Fruit fly (Drosophila melanogaster) S2 (cell line): ENCODE measurements around the gene side-II.

Source experiments
- CG8478 ChIP-seq: fragments of >200 bp; optimal IDR thresholded peaks from 2 replicates; lab custom pipeline; 2018
- CTCF ChIP-seq, 2 experiments: fragments of >200 bp; optimal IDR thresholded peaks; 2 replicates each; lab custom pipeline; 2018

Gene side-II

DNA sequence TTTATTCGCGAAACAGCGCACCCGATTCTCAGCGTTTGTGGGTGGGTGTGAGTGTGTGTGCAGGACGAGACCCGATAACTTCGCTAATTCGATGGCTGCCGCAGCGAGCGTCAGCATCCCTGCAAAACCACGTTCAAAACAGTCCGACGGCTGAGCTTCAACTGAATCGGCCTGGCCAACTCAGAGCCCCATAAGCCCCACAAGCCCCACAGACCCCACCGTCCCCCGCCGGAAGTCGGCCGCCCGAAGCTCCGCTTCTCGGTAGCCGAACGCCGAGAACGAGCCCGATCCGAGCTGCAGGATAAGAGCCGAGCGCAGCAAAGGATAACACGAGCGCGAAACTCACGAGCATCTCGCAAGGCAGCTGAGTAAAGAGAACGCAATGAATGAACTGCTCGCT lies at the start of gene side-II:
Gene side-II (minus strand): TSS at position 168 of the 400 bp plus-strand sequence.
- no peak for TF ChIP-seq CTCF (optimal IDR thresholded peaks at IDR 0.05; lab: Kevin White, UChicago)

DNA sequence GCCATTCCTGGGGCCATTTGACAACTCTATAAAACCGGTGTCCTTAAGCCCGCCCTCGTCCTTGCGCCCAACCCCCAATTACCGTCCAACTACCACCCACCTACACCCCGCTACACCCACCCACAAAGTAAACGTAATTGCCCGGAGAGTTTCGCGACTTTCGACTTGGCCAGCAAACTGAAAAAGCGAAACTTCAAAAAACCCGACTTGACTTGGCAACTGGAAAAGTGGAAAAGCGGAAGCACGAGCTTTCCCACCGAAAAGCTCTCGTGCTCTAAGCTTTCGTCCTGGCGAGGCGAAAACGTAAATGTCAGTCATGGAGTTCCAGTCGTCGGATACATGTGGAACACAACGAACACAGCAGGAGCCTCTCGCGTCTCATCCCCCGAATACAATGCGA lies 43.9 kb upstream of the side-II start, which contains the start of gene GABA-B-R1:
Gene GABA-B-R1 (plus strand): TSS at position 301 of the 400 bp plus-strand sequence.
- TF ChIP-seq CG8478 (lab: Kevin White, UChicago) (no peak), CTCF (optimal IDR thresholded peaks at IDR 0.05; lab: Kevin White, UChicago) (no peak)

DNA sequence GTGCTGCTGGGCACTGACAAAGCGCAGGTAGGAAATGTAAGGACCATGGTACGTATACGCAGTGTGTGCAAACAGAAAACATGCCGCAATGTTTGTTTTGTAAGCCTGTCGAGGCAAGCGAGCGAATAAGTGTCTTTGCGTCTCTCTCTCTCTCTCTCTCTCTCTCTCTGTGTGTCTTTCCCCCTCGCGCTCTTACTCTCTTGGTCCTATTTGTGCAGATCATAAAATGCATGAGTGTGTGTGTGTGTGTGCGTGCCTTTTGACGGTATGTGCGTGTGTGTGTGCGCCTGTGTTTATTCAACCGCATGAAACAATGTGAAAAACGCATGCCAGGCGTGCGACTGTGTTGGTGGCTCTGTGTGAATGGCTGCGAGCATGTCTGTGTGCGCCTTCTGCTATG lies 41.4 kb upstream of the side-II start:
- TF ChIP-seq CG8478 (lab: Kevin White, UChicago) (no peak), CTCF (optimal IDR thresholded peaks at IDR 0.05; lab: Kevin White, UChicago) (no peak)

DNA sequence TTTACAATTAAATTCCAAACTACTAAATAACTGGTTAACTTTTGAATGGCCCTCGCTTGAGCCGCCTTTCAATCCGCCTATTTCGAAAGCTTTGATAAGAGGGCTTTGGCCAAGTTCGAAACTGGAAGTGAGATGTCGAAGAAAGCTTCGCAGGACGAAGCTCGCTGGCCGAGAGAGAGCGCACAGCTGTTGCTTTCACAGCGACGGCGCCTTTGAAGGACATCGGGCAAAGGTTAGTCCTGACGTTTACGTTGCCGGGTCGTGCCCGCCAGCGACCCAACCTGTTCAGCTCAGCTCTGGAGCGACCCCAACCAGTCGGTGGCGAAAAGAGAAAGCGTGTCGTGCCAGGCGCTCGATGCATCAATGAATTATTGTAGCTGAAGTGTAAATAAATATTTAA lies 39.7 kb upstream of the side-II start:
- TF ChIP-seq CG8478 (lab: Kevin White, UChicago) (no peak), CTCF (optimal IDR thresholded peaks at IDR 0.05; lab: Kevin White, UChicago) (no peak)

DNA sequence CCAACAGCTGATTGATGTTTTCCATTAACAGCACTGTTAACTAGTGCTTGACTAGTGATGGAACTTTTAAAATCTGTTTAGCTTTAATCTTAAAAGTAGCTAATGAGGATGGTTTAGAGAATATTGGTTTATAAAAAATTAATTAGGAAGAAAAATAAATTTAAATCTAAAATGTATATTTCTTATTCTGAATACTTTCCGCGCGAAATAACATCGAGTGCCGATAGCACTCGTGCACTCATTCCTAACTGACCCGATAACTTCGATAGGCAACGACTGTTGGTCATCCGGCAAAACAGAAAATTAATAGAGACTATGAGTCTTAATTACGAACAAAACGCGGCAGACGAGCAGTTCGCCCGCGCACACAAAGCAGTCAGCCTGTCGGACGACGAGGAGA lies 37.6 kb upstream of the side-II start, which contains the start of the genes THG and Rnmt:
Gene THG (minus strand): TSS at position 22 of the 400 bp plus-strand sequence.
Gene Rnmt (plus strand): TSS at position 237 of the 400 bp plus-strand sequence.
- TF ChIP-seq CTCF (optimal IDR thresholded peaks at IDR 0.05; lab: Kevin White, UChicago), result no peak
- no peak for TF ChIP-seq CG8478 (lab: Kevin White, UChicago)

DNA sequence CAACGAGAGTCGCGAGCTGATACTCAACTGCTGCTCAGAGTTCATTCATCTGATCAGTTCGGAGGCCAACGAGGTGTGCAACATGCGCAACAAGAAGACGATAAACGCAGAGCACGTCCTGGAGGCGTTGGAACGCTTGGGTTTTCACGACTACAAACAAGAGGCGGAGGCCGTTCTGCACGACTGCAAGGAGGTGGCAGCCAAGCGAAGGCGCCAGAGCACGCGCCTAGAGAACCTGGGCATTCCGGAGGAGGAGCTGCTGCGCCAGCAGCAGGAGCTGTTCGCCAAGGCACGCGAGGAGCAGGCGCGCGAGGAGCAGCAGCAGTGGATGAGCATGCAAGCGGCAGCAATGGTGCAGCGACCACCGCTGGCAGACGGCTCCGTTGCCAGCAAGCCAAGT lies 35.9 kb upstream of the side-II start:
- TF ChIP-seq CTCF (optimal IDR thresholded peaks at IDR 0.05; lab: Kevin White, UChicago) (no peak), CG8478 (lab: Kevin White, UChicago) (no peak)

DNA sequence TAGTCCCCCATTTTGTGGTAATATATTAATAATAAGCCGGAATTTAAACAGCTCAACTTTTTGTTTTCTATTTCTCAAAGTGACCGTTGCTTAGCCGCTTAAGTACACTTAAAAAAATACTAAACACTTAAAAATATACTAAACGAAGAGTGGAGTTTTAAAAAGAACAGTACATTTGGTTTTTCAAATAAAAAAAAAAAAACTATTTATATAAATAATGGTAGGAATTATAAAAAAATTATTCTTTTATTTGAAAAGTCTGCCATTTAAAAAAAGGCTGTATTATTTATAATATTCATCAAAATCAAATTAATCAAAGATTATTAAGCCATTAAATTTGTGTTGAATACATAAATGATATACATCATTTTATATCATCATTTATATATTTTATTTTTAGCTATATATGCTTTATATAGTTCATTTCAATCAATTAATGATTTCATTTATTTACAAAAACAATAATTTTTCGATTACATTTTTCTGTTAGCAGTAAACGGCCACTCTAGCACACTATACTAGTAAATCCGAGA lies 35.3 kb upstream of the side-II start, which contains the start of the genes Ankrd49 and NC2beta:
Gene Ankrd49 (minus strand): TSS at position 101 of the 533 bp plus-strand sequence.
Gene NC2beta (plus strand): TSS at position 483 of the 533 bp plus-strand sequence.
- TF ChIP-seq CTCF (optimal IDR thresholded peaks at IDR 0.05; lab: Kevin White, UChicago) (no peak), CG8478 (lab: Kevin White, UChicago) (no peak)

DNA sequence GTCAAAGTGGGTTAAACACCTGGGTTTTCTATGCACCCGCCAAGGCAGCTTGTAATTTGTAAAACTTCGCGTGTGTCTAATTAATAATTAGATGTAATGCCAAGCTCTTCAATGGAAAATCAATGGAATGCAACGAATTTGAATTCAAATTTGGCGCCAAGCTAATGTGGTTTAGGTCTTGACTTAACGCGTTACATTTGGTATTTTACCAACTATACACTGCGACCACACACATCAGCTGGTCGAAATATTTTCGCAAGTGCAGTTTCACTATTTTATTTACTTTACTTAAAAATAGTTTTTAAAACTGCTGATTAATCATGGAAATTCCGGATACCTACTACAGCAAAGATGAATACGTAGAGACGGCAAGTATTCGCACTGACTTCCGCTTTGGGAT lies 33.4 kb upstream of the side-II start, which contains the start of gene DCTN5-p25:
Gene DCTN5-p25 (plus strand): TSS at position 229 of the 400 bp plus-strand sequence.
- TF ChIP-seq CTCF (optimal IDR thresholded peaks at IDR 0.05; lab: Kevin White, UChicago) (no peak), CG8478 (lab: Kevin White, UChicago) (no peak)

DNA sequence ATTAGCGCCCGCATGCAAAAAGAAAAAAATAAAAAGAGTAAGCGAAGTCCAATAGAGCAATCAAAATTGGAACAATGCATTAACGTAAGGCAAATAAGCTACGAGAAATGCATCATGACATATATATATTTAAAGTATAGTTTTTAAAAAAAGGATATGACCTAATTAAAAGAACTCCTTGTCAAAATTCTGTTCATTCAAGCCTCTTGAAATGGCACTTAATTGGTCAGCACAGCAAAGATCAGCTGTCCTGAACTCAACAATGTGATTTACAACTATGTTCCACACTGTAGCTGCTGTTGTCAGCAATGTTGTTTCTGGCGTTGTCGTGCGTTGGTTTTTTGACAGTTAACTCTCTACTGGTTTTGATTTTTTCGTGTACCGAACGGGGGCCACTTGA lies 29.7 kb upstream of the side-II start:
- no peak for TF ChIP-seq CTCF (optimal IDR thresholded peaks at IDR 0.05; lab: Kevin White, UChicago)
- TF ChIP-seq CG8478 (lab: Kevin White, UChicago), result no peak

DNA sequence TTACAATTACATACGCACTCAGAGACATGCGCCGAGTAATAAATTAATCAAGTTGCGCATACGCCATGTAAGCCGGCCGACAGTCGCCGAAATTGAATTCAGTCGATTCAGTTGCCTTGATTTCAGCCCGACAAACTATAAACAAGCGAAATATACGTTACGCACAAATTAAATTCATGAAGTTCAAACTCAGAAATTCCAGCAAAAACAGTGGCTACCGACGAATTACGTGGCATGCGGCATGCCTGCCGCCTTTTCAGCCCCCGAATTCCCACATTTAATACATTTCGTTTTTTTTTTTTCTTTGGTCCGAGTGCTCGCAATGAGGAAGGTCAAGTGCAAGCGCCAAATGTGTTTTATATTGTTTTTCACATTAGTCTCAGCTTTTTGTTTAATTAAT lies 28.3 kb upstream of the side-II start:
- TF ChIP-seq CG8478 (lab: Kevin White, UChicago), result no peak

DNA sequence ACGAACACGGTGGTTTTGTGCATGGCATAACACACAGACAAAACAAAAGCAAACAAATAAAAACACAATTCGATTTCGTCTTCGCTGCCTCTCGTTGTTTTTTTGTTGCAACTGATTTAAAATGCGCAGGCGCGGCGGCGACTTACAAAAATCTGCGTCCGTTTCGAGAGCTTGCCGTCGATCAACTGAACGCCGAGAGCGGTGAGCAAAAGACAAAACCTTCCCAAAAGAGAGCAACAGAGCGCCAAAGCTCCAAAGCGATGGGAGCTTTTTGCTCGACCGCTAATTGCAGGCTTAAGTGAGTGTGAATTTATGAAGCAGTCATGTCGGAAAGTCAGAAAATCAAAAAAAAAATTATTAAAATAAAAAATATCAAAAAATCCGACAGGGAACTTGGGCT lies 25.3 kb upstream of the side-II start, which contains the start of gene mol:
Gene mol (minus strand): TSS at position 190 of the 400 bp plus-strand sequence.
- TF ChIP-seq CTCF (optimal IDR thresholded peaks at IDR 0.05; lab: Kevin White, UChicago) (no peak), CG8478 (lab: Kevin White, UChicago) (no peak)

DNA sequence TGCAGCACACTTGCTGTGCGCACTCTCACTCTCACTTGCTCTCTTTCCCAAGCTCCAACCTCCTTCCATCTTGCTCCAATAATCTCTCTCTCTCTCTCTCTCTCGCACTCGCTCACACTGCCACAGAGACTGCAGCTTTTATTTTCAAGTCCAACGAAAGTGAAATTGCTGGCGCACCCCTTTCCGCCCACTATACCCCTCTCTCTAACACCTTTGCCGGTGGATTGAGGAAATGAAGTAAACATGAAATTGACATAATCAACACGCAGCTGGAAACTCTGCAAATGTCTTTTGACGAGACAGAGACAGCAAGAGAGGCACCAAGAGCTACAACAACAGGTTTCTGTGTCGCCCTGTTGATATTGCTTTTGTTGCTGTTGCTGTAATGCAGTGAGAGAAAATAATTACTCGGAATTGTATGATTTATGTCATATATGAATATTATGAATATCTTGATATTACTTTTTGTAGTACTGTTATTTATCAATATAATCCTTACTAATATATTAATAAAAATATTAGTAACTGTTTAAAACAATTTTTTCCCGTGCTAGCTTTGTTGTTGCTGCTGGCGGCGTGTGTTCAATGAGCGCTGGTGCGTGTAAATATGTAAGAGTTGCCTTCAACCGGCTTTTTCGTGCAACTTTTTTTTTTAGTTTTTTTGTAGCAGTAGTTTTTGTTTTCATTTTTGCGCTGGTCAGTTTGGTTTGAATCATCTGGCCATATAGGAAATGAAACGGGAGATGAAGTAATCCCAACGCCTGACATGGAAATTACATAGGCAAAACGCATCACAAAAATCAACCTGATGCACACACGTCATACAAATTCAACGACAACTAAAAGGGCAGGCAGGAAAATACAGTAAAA lies 23.7 kb upstream of the side-II start:
- no peak for TF ChIP-seq CTCF (optimal IDR thresholded peaks at IDR 0.05; lab: Kevin White, UChicago)
- no peak for TF ChIP-seq CG8478 (lab: Kevin White, UChicago)

DNA sequence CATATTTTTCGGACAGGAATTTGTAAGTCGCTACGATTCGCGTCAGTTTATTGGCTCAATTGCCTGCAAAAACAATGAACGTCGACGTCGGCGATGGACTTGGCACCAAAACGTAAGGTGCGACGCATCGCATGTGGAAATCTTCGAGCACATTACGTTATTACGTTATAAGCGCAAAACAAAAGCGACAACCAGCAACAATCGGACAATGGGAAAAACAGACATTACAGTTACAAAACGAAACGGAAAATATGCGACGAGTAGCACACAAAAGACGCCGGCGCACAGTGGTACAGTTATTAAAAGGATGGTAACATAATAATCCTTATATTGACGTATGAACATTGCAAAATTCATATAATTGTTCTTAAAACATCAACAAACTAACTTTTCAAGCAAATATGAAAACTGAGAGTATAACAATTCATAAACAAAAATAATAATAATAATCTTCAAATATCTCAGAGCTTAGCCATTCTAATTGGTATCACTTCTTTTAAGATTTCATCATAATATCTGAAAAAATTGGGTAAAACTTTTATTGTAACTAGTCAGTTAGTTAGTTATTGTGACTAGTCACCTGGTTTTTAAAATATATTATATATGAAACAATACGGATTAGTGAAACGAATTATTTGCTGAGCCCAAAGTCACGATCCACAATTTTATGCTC lies 22.9 kb upstream of the side-II start:
- TF ChIP-seq CTCF (optimal IDR thresholded peaks at IDR 0.05; lab: Kevin White, UChicago) (no peak), CG8478 (lab: Kevin White, UChicago) (no peak)

DNA sequence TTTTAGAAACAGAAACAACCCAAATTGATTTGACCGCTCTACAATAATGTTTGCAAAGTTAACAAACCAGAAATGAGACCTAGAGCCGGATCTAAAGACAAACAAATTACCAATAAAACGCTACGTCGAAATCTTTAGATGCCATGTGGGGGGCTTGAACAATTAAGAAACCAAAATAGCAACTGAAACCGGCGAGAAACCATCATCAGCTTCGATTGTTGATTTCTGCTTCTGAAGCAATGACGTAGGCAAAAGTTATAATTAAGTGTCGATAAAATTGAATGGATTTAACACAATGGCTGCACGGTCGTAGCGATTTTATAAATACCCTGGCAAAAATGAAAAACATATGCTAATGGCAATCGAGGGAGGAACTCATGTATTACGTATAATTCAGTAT lies 20.8 kb upstream of the side-II start:
- TF ChIP-seq CTCF (optimal IDR thresholded peaks at IDR 0.05; lab: Kevin White, UChicago) (no peak), CG8478 (lab: Kevin White, UChicago) (no peak)

DNA sequence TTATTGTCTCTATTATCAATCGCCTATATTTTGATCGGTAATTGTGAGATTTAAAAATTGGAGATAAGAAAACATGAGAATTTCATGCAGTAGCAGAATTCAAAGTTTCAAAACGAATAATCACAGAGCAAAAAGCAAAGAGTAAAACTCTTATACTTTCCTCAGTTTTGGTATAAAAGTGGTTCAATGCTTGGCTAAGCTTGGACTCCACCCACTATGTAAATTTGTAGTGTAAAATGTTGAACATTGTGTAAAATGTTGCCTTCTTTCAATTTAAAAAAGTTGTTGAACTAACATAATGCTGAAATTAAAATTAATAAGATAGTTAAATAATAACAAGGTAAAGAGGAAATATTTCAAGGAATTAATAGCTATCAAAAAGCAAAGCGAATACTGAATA lies 736 bp upstream of the side-II start:
- no peak for TF ChIP-seq CG8478 (lab: Kevin White, UChicago)
- TF ChIP-seq CTCF (optimal IDR thresholded peaks at IDR 0.05; lab: Kevin White, UChicago), result peak in 1 of 2 experiments; percentile 45
